Worm (Caenorhabditis elegans) whole organism, midembryonic: ENCODE results near the gene ajm-1.

Experiments used
- T22C8.4 ChIP-seq: fragments of 200-800 bp; sonication (Bioruptor generic); IDR thresholded peaks from 2 replicates; pipeline ENCODE4 v1.3.6; 2022; ENCODE audit warnings: missing genetic modification characterization, missing compliant biosample characterization
- cog-1 ChIP-seq: sonication (generic microtip); optimal IDR thresholded peaks from 2 replicates; lab custom pipeline; 2016; ENCODE audit warnings: missing genetic modification characterization, missing compliant biosample characterization
- flt-1 ChIP-seq: fragments of 200-800 bp; sonication (Bioruptor generic); IDR thresholded peaks from 2 replicates; pipeline ENCODE4 v1.3.6; 2022; ENCODE audit warnings: missing genetic modification characterization, missing compliant biosample characterization
- tab-1 ChIP-seq: fragments of 200-800 bp; sonication (Bioruptor generic); IDR thresholded peaks from 2 replicates; pipeline ENCODE4 v1.3.6; 2022; ENCODE audit warnings: missing genetic modification characterization, missing compliant biosample characterization

DNA sequence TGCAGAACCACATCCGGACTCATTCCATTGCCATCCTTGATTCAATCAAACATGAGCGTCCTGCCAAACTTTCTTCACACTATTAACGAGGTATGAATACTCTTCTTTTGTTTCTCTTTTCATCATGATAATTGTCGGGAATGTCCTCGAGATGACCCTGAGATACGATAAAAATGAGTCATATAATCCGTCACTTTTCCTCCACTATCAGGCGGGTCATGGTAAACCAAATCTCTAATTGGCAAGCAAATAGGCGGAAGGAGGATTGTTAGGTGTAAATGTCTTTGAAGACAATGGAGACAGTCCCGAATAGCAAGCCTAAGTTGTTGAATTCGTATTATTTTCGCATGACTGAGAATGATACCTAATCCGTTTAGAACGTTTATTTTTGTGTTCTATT, 5.9 kb downstream of the ajm-1 start:
- no peak for TF ChIP-seq tab-1 (GFP tag; lab: Robert Waterston, UW)
- no peak for TF ChIP-seq cog-1
- TF ChIP-seq T22C8.4, result no peak
- TF ChIP-seq flt-1 (GFP tag; lab: Robert Waterston, UW), result no peak
